Worm (Caenorhabditis elegans): ENCODE results near the gene atgp-2.

ce11 chrII:14644465-14644864 lies 582 bp upstream of the atgp-2 start:
- TF ChIP-seq skn-1 (tag; optimal IDR thresholded peaks at IDR 0.05) (no peak), ceh-82 (tag; optimal IDR thresholded peaks at IDR 0.05) (no peak), dpl-1 (GFP tag; optimal IDR thresholded peaks at IDR 0.05) (no peak), lin-35 (GFP tag; optimal IDR thresholded peaks at IDR 0.05) (no peak), ama-1 (optimal IDR thresholded peaks at IDR 0.05) (no peak), snu-23 (GFP tag; optimal IDR thresholded peaks at IDR 0.05) (no peak), nhr-237 (tag; optimal IDR thresholded peaks at IDR 0.05) (no peak), nhr-12 (tag; optimal IDR thresholded peaks at IDR 0.05) (no peak), sup-37 (GFP tag; optimal IDR thresholded peaks at IDR 0.05) (no peak), blmp-1 (tag; optimal IDR thresholded peaks at IDR 0.05) (no peak)
